Worm (Caenorhabditis elegans) whole organism, L3 larva: ENCODE data around the gene asp-9.

Experiments used
- R02D3.7 ChIP-seq: fragments of 150-350 bp; optimal IDR thresholded peaks from 2 replicates; lab custom pipeline; 2014; ENCODE audit warnings: missing biosample characterization, missing genetic modification characterization
- ZK546.5 ChIP-seq: sonication (generic microtip); optimal IDR thresholded peaks from 2 replicates; lab custom pipeline; 2017; ENCODE audit warnings: missing biosample characterization, missing genetic modification characterization
- aly-2 ChIP-seq: fragments of 150-350 bp; optimal IDR thresholded peaks from 2 replicates; lab custom pipeline; 2014; ENCODE audit warnings: missing biosample characterization, missing genetic modification characterization
- ama-1 ChIP-seq: fragments of 150-350 bp; optimal IDR thresholded peaks from 2 replicates; lab custom pipeline; 2018
- ceh-16 ChIP-seq: sonication (generic microtip); optimal IDR thresholded peaks from 2 replicates; lab custom pipeline; 2017; ENCODE audit warnings: missing biosample characterization, missing genetic modification characterization
- ceh-28 ChIP-seq: fragments of 150-350 bp; optimal IDR thresholded peaks from 2 replicates; lab custom pipeline; 2014; ENCODE audit warnings: missing biosample characterization, missing genetic modification reagents, missing genetic modification characterization
- ceh-82 ChIP-seq: fragments of 150-350 bp; optimal IDR thresholded peaks from 2 replicates; lab custom pipeline; 2014; ENCODE audit warnings: missing biosample characterization, missing genetic modification characterization
- ceh-9 ChIP-seq: sonication (generic microtip); optimal IDR thresholded peaks from 2 replicates; lab custom pipeline; 2018; ENCODE audit warnings: missing biosample characterization, missing genetic modification characterization
- daf-12 ChIP-seq: fragments of 150-350 bp; optimal IDR thresholded peaks from 2 replicates; lab custom pipeline; 2014; ENCODE audit warnings: missing biosample characterization, missing genetic modification reagents, missing genetic modification characterization
- egl-27 ChIP-seq: sonication (generic microtip); optimal IDR thresholded peaks from 4 replicates; lab custom pipeline; 2017; ENCODE audit warnings: missing biosample characterization, missing genetic modification reagents, missing genetic modification characterization
- egl-5 ChIP-seq: fragments of 150-350 bp; optimal IDR thresholded peaks from 2 replicates; lab custom pipeline; 2017; ENCODE audit warnings: missing biosample characterization, missing genetic modification reagents, missing genetic modification characterization, inconsistent platforms
- elt-1 ChIP-seq: fragments of 150-350 bp; optimal IDR thresholded peaks from 2 replicates; lab custom pipeline; 2014; ENCODE audit warnings: missing biosample characterization, missing genetic modification characterization
- elt-2 ChIP-seq: sonication (generic microtip); optimal IDR thresholded peaks from 2 replicates; lab custom pipeline; 2016; ENCODE audit warnings: missing genetic modification reagents, mild to moderate bottlenecking, missing genetic modification characterization, missing compliant biosample characterization
- elt-3 ChIP-seq, 3 experiments: fragments of 150-350 bp in 1 of 3; sonication (generic microtip) in 2 of 3; optimal IDR thresholded peaks; 2 replicates in 2 of 3; 4 replicates in 1 of 3; lab custom pipeline; 2014 to 2017; ENCODE audit warnings: missing biosample characterization in 3 of 3, missing genetic modification characterization in 3 of 3
- eor-1 ChIP-seq, 2 experiments: fragments of 150-350 bp; optimal IDR thresholded peaks; 2 replicates each; lab custom pipeline; 2014 to 2018; ENCODE audit warnings: missing biosample characterization in 2 of 2, missing genetic modification characterization in 2 of 2
- fkh-10 ChIP-seq: sonication (generic microtip); optimal IDR thresholded peaks from 2 replicates; lab custom pipeline; 2017; ENCODE audit warnings: missing biosample characterization, missing genetic modification reagents, missing genetic modification characterization
- fkh-2 ChIP-seq: fragments of 150-350 bp; optimal IDR thresholded peaks from 2 replicates; lab custom pipeline; 2014; ENCODE audit warnings: missing biosample characterization, missing genetic modification reagents, missing genetic modification characterization
- fos-1 ChIP-seq: fragments of 150-350 bp; optimal IDR thresholded peaks from 2 replicates; lab custom pipeline; 2014; ENCODE audit warnings: missing biosample characterization, missing genetic modification characterization
- hmg-11 ChIP-seq: sonication (generic microtip); optimal IDR thresholded peaks from 2 replicates; lab custom pipeline; 2016; ENCODE audit warnings: missing genetic modification characterization, missing compliant biosample characterization
- jun-1 ChIP-seq: fragments of 150-350 bp; optimal IDR thresholded peaks from 2 replicates; lab custom pipeline; 2014; ENCODE audit warnings: missing biosample characterization, missing genetic modification reagents, missing genetic modification characterization
- lin-15B ChIP-seq: fragments of 150-350 bp; optimal IDR thresholded peaks from 2 replicates; lab custom pipeline; 2014; ENCODE audit warnings: missing biosample characterization, missing genetic modification characterization
- lin-39 ChIP-seq: fragments of 150-350 bp; optimal IDR thresholded peaks from 2 replicates; lab custom pipeline; 2018; ENCODE audit warnings: missing biosample characterization, missing genetic modification reagents, missing genetic modification characterization
- lsy-12 ChIP-seq: sonication (generic microtip); optimal IDR thresholded peaks from 2 replicates; lab custom pipeline; 2016; ENCODE audit warnings: mild to moderate bottlenecking, missing genetic modification characterization, missing compliant biosample characterization
- mdl-1 ChIP-seq: fragments of 150-350 bp; optimal IDR thresholded peaks from 2 replicates; lab custom pipeline; 2014; ENCODE audit warnings: missing biosample characterization, missing genetic modification characterization
- mml-1 ChIP-seq: fragments of 150-350 bp; sonication (generic microtip); optimal IDR thresholded peaks from 3 replicates; lab custom pipeline; 2014; ENCODE audit warnings: missing biosample characterization, missing genetic modification characterization
- nfya-1 ChIP-seq: sonication (generic microtip); optimal IDR thresholded peaks from 2 replicates; lab custom pipeline; 2017; ENCODE audit warnings: missing genetic modification characterization, mild to moderate bottlenecking, missing compliant biosample characterization, antibody characterized with exemption, moderate library complexity; ENCODE audit not compliant: insufficient read depth
- nhr-11 ChIP-seq: fragments of 150-350 bp; optimal IDR thresholded peaks from 2 replicates; lab custom pipeline; 2014; ENCODE audit warnings: missing biosample characterization, missing genetic modification characterization
- nhr-12 ChIP-seq: fragments of 150-350 bp; optimal IDR thresholded peaks from 2 replicates; lab custom pipeline; 2014; ENCODE audit warnings: missing biosample characterization, missing genetic modification characterization
- nhr-23 ChIP-seq: fragments of 150-350 bp; optimal IDR thresholded peaks from 2 replicates; lab custom pipeline; 2014; ENCODE audit warnings: missing biosample characterization, missing genetic modification reagents, missing genetic modification characterization
- nhr-237 ChIP-seq: fragments of 150-350 bp; optimal IDR thresholded peaks from 2 replicates; lab custom pipeline; 2014; ENCODE audit warnings: missing biosample characterization, missing genetic modification characterization
- nhr-25 ChIP-seq: sonication (generic microtip); optimal IDR thresholded peaks from 2 replicates; lab custom pipeline; 2017; ENCODE audit warnings: missing biosample characterization, missing genetic modification characterization
- nhr-28 ChIP-seq: fragments of 150-350 bp; optimal IDR thresholded peaks from 2 replicates; lab custom pipeline; 2014; ENCODE audit warnings: missing biosample characterization, missing genetic modification characterization
- nhr-43 ChIP-seq: sonication (generic microtip); optimal IDR thresholded peaks from 2 replicates; lab custom pipeline; 2016; ENCODE audit warnings: mild to moderate bottlenecking, missing genetic modification characterization, missing compliant biosample characterization; ENCODE audit not compliant: poor library complexity, severe bottlenecking
- nhr-67 ChIP-seq: fragments of 150-350 bp; optimal IDR thresholded peaks from 2 replicates; lab custom pipeline; 2014; ENCODE audit warnings: missing biosample characterization, missing genetic modification characterization
- nhr-76 ChIP-seq: fragments of 150-350 bp; sonication (generic microtip); optimal IDR thresholded peaks from 5 replicates; lab custom pipeline; 2014; ENCODE audit warnings: missing biosample characterization, missing genetic modification characterization
- nhr-77 ChIP-seq: fragments of 150-350 bp; optimal IDR thresholded peaks from 2 replicates; lab custom pipeline; 2014; ENCODE audit warnings: missing biosample characterization, missing genetic modification characterization
- pha-4 ChIP-seq: fragments of 150-350 bp; optimal IDR thresholded peaks from 2 replicates; lab custom pipeline; 2014; ENCODE audit warnings: missing biosample characterization, missing genetic modification reagents, missing genetic modification characterization
- pqm-1 ChIP-seq: fragments of 150-350 bp; optimal IDR thresholded peaks from 2 replicates; lab custom pipeline; 2017; ENCODE audit warnings: missing biosample characterization, missing genetic modification characterization, inconsistent platforms
- sea-2 ChIP-seq: fragments of 150-350 bp; sonication (generic microtip); optimal IDR thresholded peaks from 4 replicates; lab custom pipeline; 2014; ENCODE audit warnings: missing biosample characterization, missing genetic modification reagents, missing genetic modification characterization
- skn-1 ChIP-seq: fragments of 150-350 bp; optimal IDR thresholded peaks from 2 replicates; lab custom pipeline; 2014; ENCODE audit warnings: missing biosample characterization, missing genetic modification characterization
- snpc-4 ChIP-seq: fragments of 150-350 bp; optimal IDR thresholded peaks from 2 replicates; lab custom pipeline; 2014; ENCODE audit warnings: missing biosample characterization, missing genetic modification characterization
- tbx-2 ChIP-seq: sonication (generic microtip); optimal IDR thresholded peaks from 2 replicates; lab custom pipeline; 2016; ENCODE audit warnings: mild to moderate bottlenecking, missing genetic modification characterization, missing compliant biosample characterization
- unc-39 ChIP-seq: sonication (generic microtip); optimal IDR thresholded peaks from 4 replicates; lab custom pipeline; 2017; ENCODE audit warnings: missing biosample characterization, missing genetic modification characterization
- unc-62 ChIP-seq: fragments of 150-350 bp; sonication (generic microtip); optimal IDR thresholded peaks from 4 replicates; lab custom pipeline; 2014; ENCODE audit warnings: missing biosample characterization, missing genetic modification reagents, missing genetic modification characterization
- zag-1 ChIP-seq: fragments of 150-350 bp; optimal IDR thresholded peaks from 2 replicates; lab custom pipeline; 2014; ENCODE audit warnings: missing biosample characterization, missing genetic modification characterization
- ztf-11 ChIP-seq: fragments of 150-350 bp; optimal IDR thresholded peaks from 2 replicates; lab custom pipeline; 2014; ENCODE audit warnings: missing biosample characterization, missing genetic modification characterization
- ztf-4 ChIP-seq: fragments of 150-350 bp; optimal IDR thresholded peaks from 2 replicates; lab custom pipeline; 2014; ENCODE audit warnings: missing biosample characterization, missing genetic modification characterization

Gene asp-9

DNA sequence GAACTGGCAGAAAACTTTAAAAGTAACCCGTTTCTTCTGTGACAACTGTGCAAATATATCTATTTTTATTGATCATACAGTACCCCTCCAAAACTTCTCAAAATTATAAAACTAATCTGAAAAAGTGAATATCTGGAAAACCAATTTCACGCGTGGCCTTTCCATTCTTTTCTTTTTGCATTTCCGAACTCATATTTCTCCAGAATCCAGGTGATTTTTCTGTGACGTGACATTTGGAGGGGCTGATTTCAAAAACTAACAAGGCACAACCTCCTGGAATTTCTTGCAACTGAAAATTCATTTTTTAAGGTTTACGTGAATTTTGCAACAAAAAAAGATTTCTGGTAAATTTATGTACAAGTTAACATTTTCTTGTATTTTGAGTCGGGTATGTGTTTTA is 14.6 kb downstream of the asp-9 start:
- TF ChIP-seq pqm-1 (tag; lab: Kevin White, UChicago), result no peak
- no peak for TF ChIP-seq nhr-76 (tag; lab: Kevin White, UChicago)
- no peak for TF ChIP-seq ceh-28 (tag; lab: Kevin White, UChicago)
- TF ChIP-seq hmg-11, result no peak
- TF ChIP-seq nhr-23 (tag; lab: Kevin White, UChicago), result no peak
- no peak for TF ChIP-seq eor-1 (tag; optimal IDR thresholded peaks at IDR 0.05; lab: Kevin White, UChicago)

DNA sequence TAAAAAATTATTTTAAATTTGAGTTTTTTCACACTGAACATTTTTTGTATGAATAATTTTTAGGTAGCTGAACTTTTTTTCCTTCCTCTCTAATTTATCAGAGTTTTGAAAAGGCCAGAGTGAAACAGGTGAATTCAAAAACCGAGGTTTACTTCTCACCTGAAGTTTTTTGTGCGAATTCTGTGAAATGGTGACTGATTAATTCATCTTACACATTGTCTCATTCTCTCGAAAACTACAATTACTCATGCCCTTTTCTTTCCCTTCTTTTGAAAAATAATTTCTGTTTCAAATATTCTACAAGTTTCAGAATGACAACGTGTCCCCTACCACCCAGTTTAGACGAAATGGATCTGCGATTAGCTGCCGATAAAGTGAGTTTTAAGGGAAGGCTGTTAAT is 16.1 kb downstream of the asp-9 start, which contains the start of gene tkr-2:
TSS of gene tkr-2 (plus strand) at position 301 of the 400 bp plus-strand sequence.
- TF ChIP-seq egl-27 (tag; lab: Kevin White, UChicago), result no peak
- no peak for TF ChIP-seq pha-4 (tag; lab: Kevin White, UChicago)
- TF ChIP-seq nhr-28 (tag; lab: Kevin White, UChicago), result no peak
- TF ChIP-seq ama-1 (lab: Kevin White, UChicago), result no peak
- no peak for TF ChIP-seq nfya-1 (tag; lab: Kevin White, UChicago)
- TF ChIP-seq ztf-11 (tag; lab: Kevin White, UChicago), result no peak
- TF ChIP-seq eor-1 (tag; optimal IDR thresholded peaks at IDR 0.05; lab: Kevin White, UChicago), result no peak
- TF ChIP-seq lsy-12 (tag; lab: Kevin White, UChicago), result no peak
- TF ChIP-seq unc-39, result no peak

DNA sequence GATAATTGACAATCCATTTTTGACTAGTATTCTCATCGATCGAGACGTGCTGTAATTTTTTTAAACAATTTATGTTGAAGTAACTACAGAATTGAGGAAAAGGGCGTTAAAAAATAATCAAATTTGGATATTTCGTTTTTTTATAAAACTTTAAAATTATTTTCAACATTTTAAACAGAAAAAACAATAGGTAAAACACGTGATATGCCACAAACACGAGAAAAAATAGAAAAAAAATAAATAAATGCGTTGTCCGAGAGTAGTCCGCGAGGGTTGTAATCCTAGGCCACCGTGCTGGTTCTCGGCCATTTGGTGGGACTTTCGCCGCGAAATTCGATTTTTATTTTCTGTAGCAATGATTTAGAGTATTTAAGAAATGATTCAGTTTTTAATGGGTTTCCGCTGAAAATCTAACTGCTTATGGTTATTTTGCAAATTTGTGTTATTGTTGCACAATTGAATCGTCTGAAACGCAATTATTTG is 20.6 kb downstream of the asp-9 start, which contains the start of gene C49A9.10:
TSS of gene C49A9.10 (minus strand) at position 51 of the 483 bp plus-strand sequence.
- TF ChIP-seq sea-2 (GFP tag; lab: Kevin White, UChicago) (no peak), ztf-11 (tag; lab: Kevin White, UChicago) (no peak), fkh-10 (GFP tag; lab: Kevin White, UChicago) (peak; percentile 42), nhr-77 (tag; lab: Kevin White, UChicago) (no peak), mml-1 (tag; lab: Kevin White, UChicago) (no peak), eor-1 (tag; optimal IDR thresholded peaks at IDR 0.05; lab: Kevin White, UChicago) (no peak), ztf-4 (tag; lab: Kevin White, UChicago) (no peak), lsy-12 (tag; lab: Kevin White, UChicago) (peak; percentile 68), snpc-4 (tag; lab: Kevin White, UChicago) (peak; percentile 80), nhr-43 (peak; percentile 97), nhr-28 (tag; lab: Kevin White, UChicago) (no peak), jun-1 (tag; lab: Kevin White, UChicago) (no peak), ceh-9 (tag; lab: Kevin White, UChicago) (no peak), nhr-11 (no peak), tbx-2 (peak; percentile 36), ceh-28 (tag; lab: Kevin White, UChicago) (peak; percentile 58), fos-1 (tag; lab: Kevin White, UChicago) (no peak), mdl-1 (no peak), ama-1 (lab: Kevin White, UChicago) (no peak), zag-1 (tag; lab: Kevin White, UChicago) (no peak), elt-2 (tag; lab: Kevin White, UChicago) (peak; percentile 42), nhr-76 (tag; lab: Kevin White, UChicago) (no peak), skn-1 (tag; lab: Kevin White, UChicago) (peak; percentile 28), nhr-237 (tag; lab: Kevin White, UChicago) (no peak), ZK546.5 (no peak), hmg-11 (peak; percentile 89), nhr-67 (tag; lab: Kevin White, UChicago) (no peak), aly-2 (no peak), nhr-12 (tag; lab: Kevin White, UChicago) (no peak), ceh-16 (tag; lab: Kevin White, UChicago) (no peak), nhr-25 (tag; lab: Kevin White, UChicago) (peak; percentile 26), lin-39 (tag; lab: Kevin White, UChicago) (peak; percentile 68), unc-39 (no peak), R02D3.7 (tag; lab: Kevin White, UChicago) (no peak), egl-27 (tag; lab: Kevin White, UChicago) (no peak), lin-15B (tag; lab: Kevin White, UChicago) (peak; percentile 85), egl-5 (peak; percentile 13), fkh-2 (tag; lab: Kevin White, UChicago) (no peak), pha-4 (tag; lab: Kevin White, UChicago) (peak; percentile 93), nfya-1 (tag; lab: Kevin White, UChicago) (peak; percentile 76), elt-3 (tag; optimal IDR thresholded peaks at IDR 0.05; lab: Kevin White, UChicago) (no peak), ceh-82 (tag; lab: Kevin White, UChicago) (peak; percentile 35), elt-1 (tag; lab: Kevin White, UChicago) (no peak), daf-12 (tag; lab: Kevin White, UChicago) (no peak), unc-62 (GFP tag; lab: Kevin White, UChicago) (no peak), nhr-23 (tag; lab: Kevin White, UChicago) (no peak), pqm-1 (tag; lab: Kevin White, UChicago) (peak; percentile 54)
